Worm (Caenorhabditis elegans): ENCODE results near the gene C37H5.13.

- TF ChIP-seq ceh-79 (tag; optimal IDR thresholded peaks at IDR 0.05) (no peak), zim-3 (tag; optimal IDR thresholded peaks at IDR 0.05) (no peak), F22D6.2 (tag; optimal IDR thresholded peaks at IDR 0.05) (no peak), F37B4.10 (GFP tag; IDR thresholded peaks at IDR 0.05) (no peak), ztf-18 (tag; optimal IDR thresholded peaks at IDR 0.05) (no peak), tbp1 (GFP tag; optimal IDR thresholded peaks at IDR 0.05) (no peak), unc-62 (GFP tag; optimal IDR thresholded peaks at IDR 0.05) (no peak), chd-7 (tag; optimal IDR thresholded peaks at IDR 0.05) (no peak), ztf-6 (GFP tag; IDR thresholded peaks at IDR 0.05) (no peak), madf-3 (GFP tag; IDR thresholded peaks at IDR 0.05) (no peak), pha-4 (tag; optimal IDR thresholded peaks at IDR 0.05) (no peak)
Measured at ce11 chrV:4877587-4877986, 14.8 kb upstream of the C37H5.13 start, which contains the start of gene T19H12.6.

Measured in whole organism, young adult.